Worm (Caenorhabditis elegans) whole organism, L3 larva: Measurements from ENCODE around the gene sec-24.1.

Source experiments
- ama-1 ChIP-seq: fragments of 150-350 bp; optimal IDR thresholded peaks from 2 replicates; lab custom pipeline; 2018
- ceh-82 ChIP-seq: fragments of 150-350 bp; optimal IDR thresholded peaks from 2 replicates; lab custom pipeline; 2014; ENCODE audit warnings: missing biosample characterization, missing genetic modification characterization
- nhr-23 ChIP-seq: fragments of 150-350 bp; optimal IDR thresholded peaks from 2 replicates; lab custom pipeline; 2014; ENCODE audit warnings: missing biosample characterization, missing genetic modification reagents, missing genetic modification characterization

DNA sequence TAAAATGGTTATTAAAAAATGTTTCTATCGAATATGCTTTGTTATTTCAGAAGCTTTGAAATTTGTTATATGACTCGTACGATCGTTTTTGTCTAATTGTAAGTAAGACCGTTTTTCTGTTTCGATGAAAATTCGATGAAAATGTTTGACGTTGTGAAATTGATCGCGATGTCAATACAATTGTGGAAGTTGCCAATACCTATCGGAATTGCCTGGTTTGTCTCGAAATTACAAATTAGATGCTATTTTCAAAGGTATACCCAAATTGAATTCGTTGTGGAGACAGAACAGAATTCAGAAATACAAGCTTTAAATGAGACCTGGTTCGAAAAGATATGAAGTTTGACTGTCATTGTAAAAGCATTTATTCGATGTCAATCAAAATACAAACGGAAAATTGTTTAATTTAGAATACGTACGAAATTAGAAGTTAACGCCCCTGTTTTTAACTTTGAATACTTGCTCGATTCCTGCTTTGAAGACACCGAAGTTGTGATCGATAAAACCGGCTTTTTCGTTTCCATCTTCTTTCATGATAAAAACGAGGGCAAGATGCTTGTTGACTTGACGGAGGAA is 37.4 kb upstream of the sec-24.1 start:
- TF ChIP-seq nhr-23 (tag; lab: Kevin White, UChicago) (no peak), ama-1 (lab: Kevin White, UChicago) (no peak), ceh-82 (tag; lab: Kevin White, UChicago) (no peak)
